Worm (Caenorhabditis elegans) whole organism, mixed stage, embryonic: ENCODE results near the gene dhhc-5.

Source experiments
- lin-13 ChIP-seq: fragments of 150-350 bp; optimal IDR thresholded peaks from 2 replicates; lab custom pipeline; 2014; ENCODE audit warnings: missing biosample characterization, missing genetic modification characterization
- mep-1 ChIP-seq: fragments of 150-350 bp; optimal IDR thresholded peaks from 2 replicates; lab custom pipeline; 2017; ENCODE audit warnings: missing biosample characterization, missing genetic modification reagents, missing genetic modification characterization, inconsistent platforms
- nhr-237 ChIP-seq: fragments of 150-350 bp; optimal IDR thresholded peaks from 2 replicates; lab custom pipeline; 2014; ENCODE audit warnings: missing biosample characterization, missing genetic modification characterization
- pha-4 ChIP-seq: fragments of 150-350 bp; optimal IDR thresholded peaks from 2 replicates; lab custom pipeline; 2018; ENCODE audit warnings: missing biosample characterization, missing genetic modification reagents, missing genetic modification characterization
- snpc-4 ChIP-seq: fragments of 150-350 bp; optimal IDR thresholded peaks from 2 replicates; lab custom pipeline; 2014; ENCODE audit warnings: missing biosample characterization, missing genetic modification characterization
- unc-62 ChIP-seq: fragments of 150-350 bp; optimal IDR thresholded peaks from 2 replicates; lab custom pipeline; 2014; ENCODE audit warnings: missing biosample characterization, missing genetic modification reagents, missing genetic modification characterization
- ztf-11 ChIP-seq: fragments of 150-350 bp; optimal IDR thresholded peaks from 2 replicates; lab custom pipeline; 2014; ENCODE audit warnings: missing biosample characterization, missing genetic modification characterization

DNA sequence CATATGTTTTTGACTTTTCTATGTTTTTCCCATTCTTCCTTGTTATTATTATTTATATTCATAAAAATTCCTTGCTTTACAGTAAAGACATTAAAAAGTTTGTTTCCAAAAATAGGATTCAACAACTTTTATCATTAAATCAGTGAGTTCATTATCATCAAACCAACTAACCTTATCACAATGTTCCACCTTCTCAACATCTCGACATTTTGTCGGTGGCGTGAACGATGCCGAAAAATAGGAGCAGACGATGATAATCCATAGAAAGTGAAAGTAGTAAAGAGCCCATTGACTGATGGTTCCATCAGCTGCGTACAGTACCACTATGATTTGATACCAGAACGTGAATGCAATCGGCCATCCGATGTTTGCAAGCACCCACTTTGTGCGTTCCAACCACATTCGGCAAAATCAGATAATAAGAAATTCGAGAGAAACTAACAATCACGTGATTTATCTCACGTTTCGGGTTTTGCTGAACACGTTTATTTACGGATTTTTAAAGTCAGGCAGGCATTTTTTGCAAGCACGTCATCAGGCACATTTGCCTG, at the start of gene dhhc-5:
- TF ChIP-seq lin-13 (no peak), unc-62 (GFP tag; lab: Kevin White, UChicago) (no peak), mep-1 (tag; lab: Kevin White, UChicago) (no peak), snpc-4 (tag; lab: Kevin White, UChicago) (no peak), pha-4 (tag; lab: Kevin White, UChicago) (no peak), ztf-11 (tag; lab: Kevin White, UChicago) (no peak), nhr-237 (no peak)
